Worm (Caenorhabditis elegans) whole organism, young adult: Measurements from ENCODE around the gene ZC155.4.

Experiments used
- D2030.7 ChIP-seq: fragments of 200-800 bp; sonication (Bioruptor generic); IDR thresholded peaks from 2 replicates; pipeline ENCODE4 v1.3.6; 2022; ENCODE audit warnings: missing genetic modification reagents, missing genetic modification characterization, missing compliant biosample characterization
- F39B2.1 ChIP-seq: fragments of 200-800 bp; sonication (Bioruptor generic); IDR thresholded peaks from 2 replicates; pipeline ENCODE4 v1.3.6; 2022; ENCODE audit warnings: missing genetic modification reagents, missing genetic modification characterization, missing compliant biosample characterization
- F55B11.4 ChIP-seq: sonication (generic microtip); optimal IDR thresholded peaks from 2 replicates; lab custom pipeline; 2016; ENCODE audit warnings: missing compliant biosample characterization, missing genetic modification characterization, borderline replicate concordance; ENCODE audit not compliant: insufficient read depth
- K11D2.4 ChIP-seq: fragments of 200-800 bp; sonication (Bioruptor generic); IDR thresholded peaks from 2 replicates; pipeline ENCODE4 v1.3.6; 2022; ENCODE audit warnings: missing genetic modification reagents, missing genetic modification characterization, missing compliant biosample characterization
- T07F8.4 ChIP-seq: sonication (generic microtip); optimal IDR thresholded peaks from 2 replicates; lab custom pipeline; 2016; ENCODE audit warnings: mild to moderate bottlenecking, missing genetic modification characterization, moderate library complexity, missing compliant biosample characterization
- Y53F4B.3 ChIP-seq: fragments of 200-800 bp; sonication (Bioruptor generic); IDR thresholded peaks from 2 replicates; pipeline ENCODE4 v1.3.6; 2022; ENCODE audit warnings: missing genetic modification reagents, missing genetic modification characterization, missing compliant biosample characterization
- Y53G8AR.9 ChIP-seq: fragments of 200-800 bp; sonication (Bioruptor generic); conservative IDR thresholded peaks from 2 replicates; pipeline ENCODE4 v1.3.6; 2022; ENCODE audit warnings: missing genetic modification reagents, missing genetic modification characterization, missing compliant biosample characterization
- Y56A3A.18 ChIP-seq: fragments of 200-800 bp; sonication (Bioruptor generic); IDR thresholded peaks from 2 replicates; pipeline ENCODE4 v1.3.6; 2022; ENCODE audit warnings: missing genetic modification reagents, missing genetic modification characterization, missing compliant biosample characterization
- Y95B8A.8 ChIP-seq: fragments of 200-800 bp; sonication (Bioruptor generic); IDR thresholded peaks from 2 replicates; pipeline ENCODE4 v1.3.6; 2022; ENCODE audit warnings: missing genetic modification reagents, missing genetic modification characterization, missing compliant biosample characterization
- aptf-2 ChIP-seq: fragments of 200-800 bp; sonication (Bioruptor generic); conservative IDR thresholded peaks from 2 replicates; pipeline ENCODE4 v1.3.6; 2022; ENCODE audit warnings: missing genetic modification reagents, missing genetic modification characterization, missing compliant biosample characterization
- atf-7 ChIP-seq: sonication (generic microtip); optimal IDR thresholded peaks from 2 replicates; lab custom pipeline; 2017; ENCODE audit warnings: mild to moderate bottlenecking, missing genetic modification characterization, missing compliant biosample characterization
- attf-5 ChIP-seq: fragments of 200-800 bp; sonication (Bioruptor generic); optimal IDR thresholded peaks from 2 replicates; lab custom pipeline; 2018; ENCODE audit warnings: mild to moderate bottlenecking, missing genetic modification characterization, missing compliant biosample characterization
- bed-1 ChIP-seq: fragments of 200-800 bp; sonication (Bioruptor generic); IDR thresholded peaks from 2 replicates; pipeline ENCODE4 v1.3.6; 2022; ENCODE audit warnings: missing genetic modification reagents, missing genetic modification characterization, missing compliant biosample characterization
- cebp-1 ChIP-seq, 2 experiments: fragments of 200-800 bp in 1 of 2; sonication (Bioruptor generic) in 1 of 2; sonication (generic microtip) in 1 of 2; IDR thresholded peaks in 1 of 2; optimal IDR thresholded peaks in 1 of 2; 2 replicates each; pipeline versions ENCODE4 v1.3.6 to Lab custom; 2017 to 2022; ENCODE audit warnings: missing compliant biosample characterization in 2 of 2, missing genetic modification characterization in 2 of 2, mild to moderate bottlenecking in 1 of 2, missing genetic modification reagents in 1 of 2, moderate library complexity in 1 of 2
- cebp-2 ChIP-seq: fragments of 200-800 bp; sonication (Bioruptor generic); IDR thresholded peaks from 2 replicates; pipeline ENCODE4 v1.3.6; 2022; ENCODE audit warnings: missing genetic modification characterization, missing compliant biosample characterization
- ceh-91 ChIP-seq: fragments of 200-800 bp; sonication (Bioruptor generic); IDR thresholded peaks from 2 replicates; pipeline ENCODE4 v1.3.6; 2022; ENCODE audit warnings: missing genetic modification reagents, missing genetic modification characterization, missing compliant biosample characterization
- chd-7 ChIP-seq: sonication (generic microtip); optimal IDR thresholded peaks from 2 replicates; lab custom pipeline; 2016; ENCODE audit warnings: mild to moderate bottlenecking, missing genetic modification characterization, moderate library complexity, missing compliant biosample characterization
- die-1 ChIP-seq: sonication (generic microtip); optimal IDR thresholded peaks from 2 replicates; lab custom pipeline; 2016; ENCODE audit warnings: missing genotype, mild to moderate bottlenecking, missing genetic modification characterization, missing compliant biosample characterization
- dpl-1 ChIP-seq: fragments of 150-350 bp; optimal IDR thresholded peaks from 2 replicates; lab custom pipeline; 2014; ENCODE audit warnings: missing biosample characterization, missing genetic modification reagents, missing genetic modification characterization
- egl-44 ChIP-seq: fragments of 200-800 bp; sonication (Bioruptor generic); IDR thresholded peaks from 2 replicates; pipeline ENCODE4 v1.3.6; 2022; ENCODE audit warnings: missing genetic modification reagents, missing genetic modification characterization, missing compliant biosample characterization
- ekl-4 ChIP-seq: fragments of 200-800 bp; sonication (Bioruptor generic); IDR thresholded peaks from 2 replicates; pipeline ENCODE4 v1.3.6; 2022; ENCODE audit warnings: missing genetic modification reagents, missing genetic modification characterization, missing compliant biosample characterization
- ets-4 ChIP-seq: fragments of 200-800 bp; sonication (Bioruptor generic); optimal IDR thresholded peaks from 2 replicates; lab custom pipeline; 2018; ENCODE audit warnings: mild to moderate bottlenecking, missing genetic modification characterization, missing compliant biosample characterization
- fkh-3 ChIP-seq: sonication (generic microtip); optimal IDR thresholded peaks from 2 replicates; lab custom pipeline; 2016; ENCODE audit warnings: mild to moderate bottlenecking, missing genetic modification characterization, missing compliant biosample characterization
- gei-17 ChIP-seq: fragments of 200-800 bp; sonication (Bioruptor generic); optimal IDR thresholded peaks from 2 replicates; lab custom pipeline; 2018; ENCODE audit warnings: mild to moderate bottlenecking, missing genetic modification characterization, missing compliant biosample characterization
- hmg-20 ChIP-seq: fragments of 200-800 bp; sonication (Bioruptor generic); IDR thresholded peaks from 2 replicates; pipeline ENCODE4 v1.3.6; 2022; ENCODE audit warnings: missing genetic modification reagents, missing genetic modification characterization, missing compliant biosample characterization
- hsf-1 ChIP-seq: fragments of 200-800 bp; sonication (Bioruptor generic); IDR thresholded peaks from 2 replicates; pipeline ENCODE4 v1.3.6; 2022; ENCODE audit warnings: missing genetic modification reagents, missing genetic modification characterization, missing compliant biosample characterization
- lag-1 ChIP-seq: fragments of 200-800 bp; sonication (Bioruptor generic); IDR thresholded peaks from 2 replicates; pipeline ENCODE4 v1.3.6; 2022; ENCODE audit warnings: missing genetic modification reagents, missing genetic modification characterization, missing compliant biosample characterization
- let-607 ChIP-seq, 2 experiments: fragments of 200-800 bp in 1 of 2; sonication (Bioruptor generic) in 1 of 2; sonication (generic microtip) in 1 of 2; optimal IDR thresholded peaks; 2 replicates each; lab custom pipeline; 2016 to 2018; ENCODE audit warnings: mild to moderate bottlenecking in 2 of 2, missing compliant biosample characterization in 2 of 2, missing genetic modification characterization in 2 of 2, moderate library complexity in 2 of 2, missing genotype in 1 of 2
- lin-26 ChIP-seq: fragments of 200-800 bp; sonication (Bioruptor generic); IDR thresholded peaks from 2 replicates; pipeline ENCODE4 v1.3.6; 2022; ENCODE audit warnings: missing genetic modification reagents, missing genetic modification characterization, missing compliant biosample characterization
- lir-1 ChIP-seq: fragments of 200-800 bp; sonication (Bioruptor generic); conservative IDR thresholded peaks from 2 replicates; pipeline ENCODE4 v1.3.6; 2022; ENCODE audit warnings: missing genetic modification reagents, missing genetic modification characterization, missing compliant biosample characterization
- lsl-1 ChIP-seq: fragments of 200-800 bp; sonication (Bioruptor generic); optimal IDR thresholded peaks from 2 replicates; lab custom pipeline; 2018; ENCODE audit warnings: mild to moderate bottlenecking, missing genetic modification characterization, moderate library complexity, missing compliant biosample characterization
- lsy-27 ChIP-seq: sonication (generic microtip); optimal IDR thresholded peaks from 2 replicates; lab custom pipeline; 2017; ENCODE audit warnings: missing genetic modification characterization, mild to moderate bottlenecking, missing compliant biosample characterization, antibody characterized with exemption, missing genotype, borderline replicate concordance; ENCODE audit not compliant: insufficient read depth
- mes-4 ChIP-seq: sonication (generic microtip); optimal IDR thresholded peaks from 2 replicates; lab custom pipeline; 2016; ENCODE audit warnings: missing genotype, missing genetic modification characterization, missing compliant biosample characterization
- nfya-1 ChIP-seq: sonication (generic microtip); optimal IDR thresholded peaks from 2 replicates; lab custom pipeline; 2017; ENCODE audit warnings: antibody characterized with exemption, missing compliant biosample characterization, missing genetic modification characterization, borderline replicate concordance; ENCODE audit not compliant: insufficient read depth
- nfya-2 ChIP-seq: fragments of 200-800 bp; sonication (Bioruptor generic); IDR thresholded peaks from 2 replicates; pipeline ENCODE4 v1.3.6; 2022; ENCODE audit warnings: missing genetic modification reagents, missing genetic modification characterization, missing compliant biosample characterization
- nhr-90 ChIP-seq: sonication (generic microtip); optimal IDR thresholded peaks from 2 replicates; lab custom pipeline; 2016; ENCODE audit warnings: missing genotype, mild to moderate bottlenecking, missing genetic modification characterization, missing compliant biosample characterization
- pha-4 ChIP-seq: fragments of 150-350 bp; sonication (generic microtip); optimal IDR thresholded peaks from 2 replicates; lab custom pipeline; 2014; ENCODE audit warnings: missing biosample characterization, missing genetic modification reagents, missing genetic modification characterization
- rec-8 ChIP-seq, 2 experiments: sonication (generic microtip); optimal IDR thresholded peaks; 2 replicates each; lab custom pipeline; 2016; ENCODE audit warnings: mild to moderate bottlenecking in 2 of 2, missing genetic modification characterization in 2 of 2, missing genetic modification reagents in 2 of 2, missing genotype in 2 of 2, missing biosample characterization in 1 of 2, missing compliant biosample characterization in 1 of 2, moderate library complexity in 1 of 2
- repo-1 ChIP-seq: sonication (generic microtip); optimal IDR thresholded peaks from 2 replicates; lab custom pipeline; 2017; ENCODE audit warnings: mild to moderate bottlenecking, missing genetic modification characterization, missing compliant biosample characterization
- rpc-1 ChIP-seq, 2 experiments: fragments of 150-350 bp in 1 of 2; sonication (generic microtip) in 1 of 2; optimal IDR thresholded peaks; 2 replicates each; lab custom pipeline; 2014 to 2018; ENCODE audit warnings: missing biosample characterization in 1 of 2, missing genetic modification characterization in 1 of 2, missing genetic modification reagents in 1 of 2, missing genotype in 1 of 2
- sptf-2 ChIP-seq: fragments of 200-800 bp; sonication (Bioruptor generic); optimal IDR thresholded peaks from 2 replicates; lab custom pipeline; 2018; ENCODE audit warnings: mild to moderate bottlenecking, missing genetic modification characterization, missing compliant biosample characterization
- unc-130 ChIP-seq: sonication (generic microtip); optimal IDR thresholded peaks from 2 replicates; lab custom pipeline; 2016; ENCODE audit warnings: missing genetic modification reagents, missing genetic modification characterization, missing compliant biosample characterization
- zfh-2 ChIP-seq: fragments of 200-800 bp; sonication (Bioruptor generic); conservative IDR thresholded peaks from 2 replicates; pipeline ENCODE4 v1.3.6; 2022; ENCODE audit warnings: missing genetic modification reagents, missing genetic modification characterization, missing compliant biosample characterization
- ztf-22 ChIP-seq: fragments of 200-800 bp; sonication (Bioruptor generic); optimal IDR thresholded peaks from 2 replicates; lab custom pipeline; 2018; ENCODE audit warnings: mild to moderate bottlenecking, missing genetic modification characterization, moderate library complexity, missing compliant biosample characterization
- ztf-26 ChIP-seq: sonication (generic microtip); optimal IDR thresholded peaks from 2 replicates; lab custom pipeline; 2017; ENCODE audit warnings: missing genetic modification characterization, missing compliant biosample characterization
- ztf-28 ChIP-seq: fragments of 200-800 bp; sonication (Bioruptor generic); IDR thresholded peaks from 2 replicates; pipeline ENCODE4 v1.3.6; 2022; ENCODE audit warnings: missing genetic modification reagents, missing genetic modification characterization, missing compliant biosample characterization
- ztf-6 ChIP-seq: fragments of 200-800 bp; sonication (Bioruptor generic); IDR thresholded peaks from 2 replicates; pipeline ENCODE4 v1.3.6; 2022; ENCODE audit warnings: missing genetic modification reagents, missing genetic modification characterization, missing compliant biosample characterization

ZC155.4 gene

ce11 chrIII:5230415-5230814 is 15.1 kb upstream of the ZC155.4 start, which contains the start of gene prmt-5 (continued):
- no peak for TF ChIP-seq K11D2.4 (GFP tag; lab: Robert Waterston, UW)
- TF ChIP-seq ets-4 (GFP tag; lab: Kevin White, UChicago) = peak; percentile 9
- TF ChIP-seq bed-1 (GFP tag; lab: Robert Waterston, UW) = no peak
- no peak for TF ChIP-seq rec-8 (tag; optimal IDR thresholded peaks at IDR 0.05; lab: Kevin White, UChicago)
- peak; percentile 46 to 51 for TF ChIP-seq let-607 (tag; optimal IDR thresholded peaks at IDR 0.05; lab: Kevin White, UChicago)
- no peak for TF ChIP-seq lir-1 (GFP tag; lab: Robert Waterston, UW)
- TF ChIP-seq Y95B8A.8 (GFP tag; lab: Robert Waterston, UW) = peak; percentile 79; the same call in 1 of the 2 replicates
- no peak for TF ChIP-seq nfya-1 (tag; lab: Kevin White, UChicago)
- TF ChIP-seq fkh-3 = peak; percentile 95
- TF ChIP-seq lag-1 = no peak
- no peak for TF ChIP-seq rpc-1 (optimal IDR thresholded peaks at IDR 0.05; lab: Kevin White, UChicago)
- no peak for TF ChIP-seq rpc-1 (tag; optimal IDR thresholded peaks at IDR 0.05; lab: Kevin White, UChicago)
- peak; percentile 44 for TF ChIP-seq lsl-1 (GFP tag; lab: Kevin White, UChicago)
- TF ChIP-seq ztf-6 (GFP tag; lab: Robert Waterston, UW) = no peak
- TF ChIP-seq pha-4 = no peak
- TF ChIP-seq T07F8.4 = no peak
- TF ChIP-seq Y56A3A.18 (GFP tag; lab: Robert Waterston, UW) = peak; percentile 85
- no peak for TF ChIP-seq egl-44 (GFP tag; lab: Robert Waterston, UW)
- TF ChIP-seq ceh-91 (GFP tag; lab: Robert Waterston, UW) = no peak
- TF ChIP-seq ztf-26 (tag; lab: Kevin White, UChicago) = peak; percentile 61
- TF ChIP-seq nfya-2 (GFP tag; lab: Robert Waterston, UW) = peak; percentile 37; the same call in 1 of the 2 replicates
- TF ChIP-seq F55B11.4 = no peak
- no peak for TF ChIP-seq mes-4 (tag; lab: Kevin White, UChicago)
- 0 out of 2 replicates have a peak, but pooled peaks have one; percentile 53 for TF ChIP-seq lin-26 (GFP tag; lab: Robert Waterston, UW)
- no peak for TF ChIP-seq Y53F4B.3 (GFP tag; lab: Robert Waterston, UW)
- peak; percentile 79 for TF ChIP-seq atf-7
- peak; percentile 95 for TF ChIP-seq repo-1 (tag; lab: Kevin White, UChicago)
- peak; percentile 10 for TF ChIP-seq die-1 (tag; lab: Kevin White, UChicago)
- no peak for TF ChIP-seq cebp-1 (GFP tag; IDR thresholded peaks at IDR 0.05; lab: Robert Waterston, UW)
- peak; percentile 54 for TF ChIP-seq cebp-1 (tag; optimal IDR thresholded peaks at IDR 0.05; lab: Kevin White, UChicago)
- TF ChIP-seq D2030.7 (GFP tag; lab: Robert Waterston, UW) = peak; percentile 47
- TF ChIP-seq zfh-2 (GFP tag; lab: Robert Waterston, UW) = no peak
- no peak for TF ChIP-seq lsy-27 (tag; lab: Kevin White, UChicago)
- no peak for TF ChIP-seq gei-17
- no peak for TF ChIP-seq aptf-2 (GFP tag; lab: Robert Waterston, UW)
- no peak for TF ChIP-seq dpl-1 (GFP tag; lab: Kevin White, UChicago)
- no peak for TF ChIP-seq ztf-22
- no peak for TF ChIP-seq sptf-2 (GFP tag; lab: Kevin White, UChicago)
- TF ChIP-seq ekl-4 = peak; percentile 87
- peak; percentile 93 for TF ChIP-seq chd-7 (tag; lab: Kevin White, UChicago)
- no peak for TF ChIP-seq nhr-90 (tag; lab: Kevin White, UChicago)
- TF ChIP-seq attf-5 (GFP tag; lab: Kevin White, UChicago) = no peak
- TF ChIP-seq hmg-20 (GFP tag; lab: Robert Waterston, UW) = peak; percentile 70
- peak; percentile 64; the same call in 1 of the 2 replicates for TF ChIP-seq F39B2.1
- peak; percentile 72; the same call in 1 of the 2 replicates for TF ChIP-seq cebp-2
- peak; percentile 85 for TF ChIP-seq Y53G8AR.9 (GFP tag; lab: Robert Waterston, UW)
- peak; percentile 67 for TF ChIP-seq unc-130 (GFP tag; lab: Kevin White, UChicago)
- TF ChIP-seq ztf-28 (GFP tag; lab: Robert Waterston, UW) = no peak
- peak; percentile 66; the same call in 1 of the 2 replicates for TF ChIP-seq hsf-1 (GFP tag; lab: Robert Waterston, UW)
